Worm (Caenorhabditis elegans): ENCODE results near the gene str-1.

ce11 chrIV:7211313-7211712, 37.7 kb downstream of the str-1 start:
- no peak for TF ChIP-seq flt-1 (GFP tag; IDR thresholded peaks at IDR 0.05)
- no peak for TF ChIP-seq cog-1 (tag; optimal IDR thresholded peaks at IDR 0.05)
- no peak for TF ChIP-seq ztf-29 (GFP tag; IDR thresholded peaks at IDR 0.05)
- no peak for TF ChIP-seq tab-1 (GFP tag; IDR thresholded peaks at IDR 0.05)
- TF ChIP-seq T22C8.4 (GFP tag; IDR thresholded peaks at IDR 0.05): no peak
- TF ChIP-seq ztf-23 (GFP tag; IDR thresholded peaks at IDR 0.05): no peak
- no peak for TF ChIP-seq ref-1 (GFP tag; conservative IDR thresholded peaks at IDR 0.05)
- no peak for TF ChIP-seq klf-2 (GFP tag; conservative IDR thresholded peaks at IDR 0.05)
